Fruit fly (Drosophila melanogaster) whole organism, embryonic: ENCODE results near the gene cold.
A peak's percentile ranks its signal among the peaks of the same experiment; 100 is the strongest.

Experiments
- CG10431 ChIP-seq: fragments of 200-800 bp; sonication (Bioruptor generic); optimal IDR thresholded peaks from 3 replicates; lab custom pipeline; 2018; ENCODE audit warnings: missing biosample characterization, mild to moderate bottlenecking, missing genetic modification characterization
- CG11085 ChIP-seq: fragments of 200-800 bp; sonication (Bioruptor generic); IDR thresholded peaks from 2 replicates; pipeline ENCODE4 v1.3.6; 2022; ENCODE audit warnings: missing biosample characterization, missing genetic modification characterization
- CG11695 ChIP-seq: fragments of 200-800 bp; sonication (Bioruptor generic); IDR thresholded peaks from 3 replicates; pipeline ENCODE4 v1.3.6; 2022; ENCODE audit warnings: missing biosample characterization, missing genetic modification characterization
- CG12769 ChIP-seq: fragments of 200-800 bp; sonication (Bioruptor generic); optimal IDR thresholded peaks from 2 replicates; lab custom pipeline; 2019; ENCODE audit warnings: missing biosample characterization, mild to moderate bottlenecking, missing genetic modification characterization, moderate library complexity
- CG14441 ChIP-seq: fragments of 200-800 bp; sonication (Bioruptor generic); IDR thresholded peaks from 2 replicates; pipeline ENCODE4 v1.3.6; 2022; ENCODE audit warnings: missing biosample characterization, missing genetic modification characterization
- CG15479 ChIP-seq: fragments of 200-800 bp; sonication (Bioruptor generic); optimal IDR thresholded peaks from 3 replicates; lab custom pipeline; 2019; ENCODE audit warnings: missing biosample characterization, mild to moderate bottlenecking, missing genetic modification characterization, moderate library complexity
- CG1603 ChIP-seq: fragments of 200-800 bp; sonication (Bioruptor generic); optimal IDR thresholded peaks from 2 replicates; lab custom pipeline; 2019; ENCODE audit warnings: missing biosample characterization, mild to moderate bottlenecking, missing genetic modification characterization, moderate library complexity
- CG17186 ChIP-seq: fragments of 200-800 bp; sonication (Bioruptor generic); optimal IDR thresholded peaks from 3 replicates; lab custom pipeline; 2017; ENCODE audit warnings: missing biosample characterization, missing genetic modification reagents, missing genetic modification characterization
- CG2129 ChIP-seq: fragments of 200-800 bp; sonication (Bioruptor generic); IDR thresholded peaks from 2 replicates; pipeline ENCODE4 v1.3.6; 2022; ENCODE audit warnings: missing biosample characterization, missing genetic modification characterization; ENCODE audit not compliant: partially characterized antibody
- CG34422 ChIP-seq: fragments of 200-800 bp; sonication (Bioruptor generic); IDR thresholded peaks from 3 replicates; pipeline ENCODE4 v1.3.6; 2022; ENCODE audit warnings: missing biosample characterization, missing genetic modification characterization
- CG3726 ChIP-seq: fragments of 200-800 bp; sonication (Bioruptor generic); IDR thresholded peaks from 3 replicates; pipeline ENCODE4, ENCODE4 v1.3.6; 2022; ENCODE audit warnings: missing biosample characterization, missing genetic modification characterization
- CG4360 ChIP-seq: fragments of 200-800 bp; sonication (Bioruptor generic); IDR thresholded peaks from 2 replicates; pipeline ENCODE4 v1.3.6; 2022; ENCODE audit warnings: missing biosample characterization, missing genetic modification characterization
- CG5180 ChIP-seq: fragments of 200-800 bp; sonication (Bioruptor generic); optimal IDR thresholded peaks from 3 replicates; lab custom pipeline; 2017; ENCODE audit warnings: missing biosample characterization, missing genetic modification characterization, mild to moderate bottlenecking, moderate library complexity, missing genetic modification reagents
- CG6272 ChIP-seq: fragments of 200-800 bp; sonication (Bioruptor generic); IDR thresholded peaks from 2 replicates; pipeline ENCODE4 v1.3.6; 2022; ENCODE audit warnings: missing biosample characterization, missing genetic modification characterization
- CG7963 ChIP-seq: fragments of 200-800 bp; sonication (Bioruptor generic); IDR thresholded peaks from 3 replicates; pipeline ENCODE4 v1.3.6; 2022; ENCODE audit warnings: missing biosample characterization, missing genetic modification characterization; ENCODE audit not compliant: partially characterized antibody
- CG8281 ChIP-seq: fragments of 200-800 bp; sonication (Bioruptor generic); optimal IDR thresholded peaks from 2 replicates; lab custom pipeline; 2018; ENCODE audit warnings: missing biosample characterization, mild to moderate bottlenecking, missing genetic modification characterization, moderate library complexity
- CG8478 ChIP-seq: fragments of >200 bp; optimal IDR thresholded peaks from 2 replicates; lab custom pipeline; 2018
- CG9932 ChIP-seq: fragments of 200-800 bp; sonication (Bioruptor generic); IDR thresholded peaks from 2 replicates; pipeline ENCODE4 v1.3.6; 2022; ENCODE audit warnings: missing biosample characterization, missing genetic modification characterization
- CHES-1-like ChIP-seq: fragments of 200-800 bp; sonication (Bioruptor generic); optimal IDR thresholded peaks from 2 replicates; lab custom pipeline; 2016; ENCODE audit warnings: missing biosample characterization, missing genetic modification characterization
- HLH4C ChIP-seq: fragments of 200-800 bp; sonication (Bioruptor generic); IDR thresholded peaks from 3 replicates; pipeline ENCODE4 v1.3.6; 2022; ENCODE audit warnings: missing biosample characterization, missing genetic modification characterization; ENCODE audit not compliant: partially characterized antibody
- HLH54F ChIP-seq: fragments of 200-800 bp; sonication (Bioruptor generic); optimal IDR thresholded peaks from 3 replicates; lab custom pipeline; 2016; ENCODE audit warnings: missing biosample characterization, missing genetic modification characterization
- Hand ChIP-seq: fragments of 200-800 bp; sonication (Bioruptor generic); optimal IDR thresholded peaks from 2 replicates; lab custom pipeline; 2017; ENCODE audit warnings: mild to moderate bottlenecking, missing biosample characterization, missing genetic modification reagents, missing genetic modification characterization
- Myb ChIP-seq: fragments of 200-800 bp; sonication (Bioruptor generic); optimal IDR thresholded peaks from 2 replicates; lab custom pipeline; 2016; ENCODE audit warnings: missing biosample characterization, missing genetic modification characterization
- Neu2 ChIP-seq: fragments of 200-800 bp; sonication (Bioruptor generic); optimal IDR thresholded peaks from 3 replicates; lab custom pipeline; 2016; ENCODE audit warnings: missing biosample characterization, missing genetic modification characterization, borderline replicate concordance
- Poxn ChIP-seq: fragments of 200-800 bp; sonication (Bioruptor generic); IDR thresholded peaks from 2 replicates; pipeline ENCODE4 v1.3.6; 2022; ENCODE audit warnings: missing biosample characterization, missing genetic modification characterization
- Rfx ChIP-seq: fragments of 200-800 bp; sonication (Bioruptor generic); IDR thresholded peaks from 2 replicates; pipeline ENCODE4 v1.3.6; 2022; ENCODE audit warnings: missing biosample characterization, missing genetic modification characterization
- Sry-β ChIP-seq: fragments of 200-800 bp; sonication (Bioruptor generic); optimal IDR thresholded peaks from 2 replicates; lab custom pipeline; 2018; ENCODE audit warnings: missing biosample characterization, mild to moderate bottlenecking, missing genetic modification characterization, moderate library complexity
- Sry-δ ChIP-seq: fragments of 200-800 bp; sonication (Bioruptor generic); optimal IDR thresholded peaks from 2 replicates; lab custom pipeline; 2016; ENCODE audit warnings: missing biosample characterization, missing genetic modification characterization
- Taf1 ChIP-seq: fragments of 200-800 bp; sonication (Bioruptor generic); IDR thresholded peaks from 2 replicates; pipeline ENCODE4 v1.3.6; 2022; ENCODE audit warnings: missing biosample characterization, missing genetic modification characterization
- Xrp1 ChIP-seq: fragments of 200-800 bp; sonication (Bioruptor generic); IDR thresholded peaks from 2 replicates; pipeline ENCODE4 v1.3.6; 2022; ENCODE audit warnings: missing biosample characterization, missing genetic modification characterization
- bbx ChIP-seq: fragments of 200-800 bp; sonication (Bioruptor generic); IDR thresholded peaks from 2 replicates; pipeline ENCODE4 v1.3.6; 2022; ENCODE audit warnings: missing biosample characterization, missing genetic modification characterization; ENCODE audit not compliant: partially characterized antibody
- chif ChIP-seq, 2 experiments: fragments of 200-800 bp; sonication (Bioruptor generic); optimal IDR thresholded peaks; 3 replicates each; lab custom pipeline; 2016; ENCODE audit warnings: missing biosample characterization in 2 of 2, missing genetic modification characterization in 2 of 2
- ci ChIP-seq: fragments of 200-800 bp; sonication (Bioruptor generic); IDR thresholded peaks from 3 replicates; pipeline ENCODE4 v1.3.6; 2022; ENCODE audit warnings: missing biosample characterization, missing genetic modification characterization
- crp ChIP-seq, 2 experiments: fragments of 200-800 bp; sonication (Bioruptor generic); optimal IDR thresholded peaks; 2 replicates in 1 of 2; 3 replicates in 1 of 2; lab custom pipeline; 2017; ENCODE audit warnings: missing biosample characterization in 2 of 2, missing genetic modification characterization in 2 of 2, mild to moderate bottlenecking in 1 of 2, moderate library complexity in 1 of 2
- dm ChIP-seq: fragments of 200-800 bp; sonication (Bioruptor generic); optimal IDR thresholded peaks from 3 replicates; lab custom pipeline; 2016; ENCODE audit warnings: missing biosample characterization, missing genetic modification characterization
- dmrt11E ChIP-seq: fragments of 200-800 bp; sonication (Bioruptor generic); optimal IDR thresholded peaks from 3 replicates; lab custom pipeline; 2018; ENCODE audit warnings: missing biosample characterization, mild to moderate bottlenecking, missing genetic modification characterization, moderate library complexity
- h ChIP-seq: fragments of >200 bp; optimal IDR thresholded peaks from 2 replicates; lab custom pipeline; 2017
- hbn ChIP-seq: fragments of 200-800 bp; sonication (Bioruptor generic); IDR thresholded peaks from 2 replicates; pipeline ENCODE4 v1.3.6; 2022; ENCODE audit warnings: missing biosample characterization, missing genetic modification characterization; ENCODE audit not compliant: partially characterized antibody
- pb ChIP-seq: fragments of 200-800 bp; sonication (Bioruptor generic); optimal IDR thresholded peaks from 3 replicates; lab custom pipeline; 2016; ENCODE audit warnings: missing biosample characterization, missing genetic modification characterization
- pho ChIP-seq: fragments of 200-800 bp; sonication (Bioruptor generic); optimal IDR thresholded peaks from 2 replicates; lab custom pipeline; 2016; ENCODE audit warnings: missing biosample characterization, missing genetic modification characterization
- prd ChIP-seq, 3 experiments: fragments of >200 bp in 2 of 3; fragments of 200-800 bp in 1 of 3; sonication (Bioruptor generic) in 1 of 3; optimal IDR thresholded peaks in 2 of 3; IDR thresholded peaks in 1 of 3; 2 replicates in 2 of 3; 3 replicates in 1 of 3; pipeline versions ENCODE4 v1.3.6 to Lab custom; 2017 to 2022; ENCODE audit warnings: missing biosample characterization in 1 of 3, missing genetic modification characterization in 1 of 3
- sens ChIP-seq: fragments of 200-800 bp; sonication (Bioruptor generic); peaks from one replicate; lab custom pipeline; 2016; ENCODE audit warnings: missing biosample characterization, missing genetic modification characterization
- unc-4 ChIP-seq: fragments of 200-800 bp; sonication (Bioruptor generic); IDR thresholded peaks from 2 replicates; pipeline ENCODE4 v1.3.6; 2022; ENCODE audit warnings: missing biosample characterization, missing genetic modification characterization; ENCODE audit not compliant: partially characterized antibody
- unpg ChIP-seq: fragments of 200-800 bp; sonication (Bioruptor generic); optimal IDR thresholded peaks from 3 replicates; lab custom pipeline; 2018; ENCODE audit warnings: missing biosample characterization, mild to moderate bottlenecking, missing genetic modification characterization, moderate library complexity
- usp ChIP-seq: fragments of >200 bp; optimal IDR thresholded peaks from 2 replicates; lab custom pipeline; 2017; ENCODE audit warnings: missing biosample characterization, missing genetic modification characterization
- zen2 ChIP-seq: fragments of 200-800 bp; sonication (Bioruptor generic); IDR thresholded peaks from 3 replicates; pipeline ENCODE4 v1.3.6; 2022; ENCODE audit warnings: missing biosample characterization, missing genetic modification characterization; ENCODE audit not compliant: partially characterized antibody
- zfh2 ChIP-seq: fragments of 200-800 bp; sonication (Bioruptor generic); optimal IDR thresholded peaks from 2 replicates; lab custom pipeline; 2016; ENCODE audit warnings: missing biosample characterization, missing genetic modification characterization

Gene cold

DNA sequence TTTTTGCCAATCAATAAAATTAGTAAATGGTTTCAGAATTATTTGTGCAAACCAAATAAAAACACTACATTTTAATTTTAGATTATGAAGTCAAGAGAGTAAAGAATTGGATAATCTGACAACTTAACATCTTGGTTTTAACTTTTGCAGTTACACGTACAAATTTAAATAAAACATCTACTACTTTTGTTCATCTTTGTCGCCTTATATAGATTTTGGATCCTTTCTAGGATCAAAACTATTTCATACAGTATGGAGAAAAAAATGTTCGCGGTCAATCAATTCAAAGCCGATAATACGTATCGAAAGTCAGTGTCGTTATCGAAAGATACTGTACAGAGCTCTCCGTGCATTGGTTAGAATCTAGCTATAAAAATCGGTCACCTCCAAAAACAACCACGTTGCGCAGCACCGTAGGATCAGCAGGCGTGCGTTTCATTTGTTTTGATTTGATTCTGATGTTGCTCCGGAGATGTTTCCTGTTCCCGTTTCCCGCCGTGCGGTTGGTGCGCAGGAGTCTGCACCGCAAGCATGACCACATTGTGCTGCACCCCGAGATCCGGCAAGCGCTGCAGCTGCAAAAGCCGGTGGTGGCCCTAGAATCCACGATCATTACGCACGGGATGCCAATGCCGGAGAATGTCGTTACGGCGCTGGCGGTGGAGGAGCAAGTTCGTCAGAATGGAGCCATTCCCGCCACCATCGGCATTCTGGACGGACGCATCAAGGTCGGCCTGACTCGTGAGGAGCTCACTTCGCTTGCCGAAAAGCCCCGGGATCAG is 10.1 kb upstream of the cold start, which contains the start of the genes uncNacbeta and CG2794 (continued):
- TF ChIP-seq unc-4 (GFP tag; lab: Robert Waterston, UW) (peak; percentile 63), Rfx (GFP tag; lab: Robert Waterston, UW) (peak; percentile 55), CG14441 (GFP tag; lab: Robert Waterston, UW) (no peak), CG9932 (GFP tag; lab: Robert Waterston, UW) (peak; percentile 55; the same call in 1 of the 2 replicates), CG34422 (peak; percentile 48; the same call in 1 of the 3 replicates), Neu2 (no peak), CG8281 (tag; lab: Kevin White, UChicago) (no peak), CHES-1-like (peak; percentile 27), unpg (GFP tag; lab: Kevin White, UChicago) (no peak), Poxn (GFP tag; lab: Robert Waterston, UW) (no peak), Sry-β (GFP tag; lab: Kevin White, UChicago) (peak; percentile 99), CG7963 (GFP tag; lab: Robert Waterston, UW) (peak; percentile 79), Myb (GFP tag; lab: Kevin White, UChicago) (peak; percentile 37), hbn (GFP tag; lab: Robert Waterston, UW) (peak; percentile 56), CG8478 (lab: Kevin White, UChicago) (no peak), sens (GFP tag; lab: Kevin White, UChicago) (peak; percentile 70), CG6272 (0 out of 2 replicates have a peak, but pooled peaks have one; percentile 22), Taf1 (GFP tag; lab: Robert Waterston, UW) (0 out of 2 replicates have a peak, but pooled peaks have one; percentile 16), zen2 (peak; percentile 54; the same call in 2 of the 3 replicates), CG5180 (GFP tag; lab: Kevin White, UChicago) (peak; percentile 12), HLH54F (GFP tag; lab: Kevin White, UChicago) (peak; percentile 15), ci (GFP tag; lab: Robert Waterston, UW) (0 out of 3 replicates have a peak, but pooled peaks have one; percentile 23), pho (GFP tag; lab: Kevin White, UChicago) (no peak), pb (GFP tag; lab: Kevin White, UChicago) (no peak), Hand (GFP tag; lab: Kevin White, UChicago) (no peak), CG1603 (tag; lab: Kevin White, UChicago) (peak; percentile 70), CG15479 (peak; percentile 32), CG17186 (GFP tag; lab: Kevin White, UChicago) (peak; percentile 20), prd (optimal IDR thresholded peaks at IDR 0.05; lab: Kevin White, UChicago) (no peak), prd (GFP tag; IDR thresholded peaks at IDR 0.05; lab: Robert Waterston, UW) (0 out of 3 replicates have a peak, but pooled peaks have one; percentile 18), CG11695 (GFP tag; lab: Robert Waterston, UW) (no peak), CG11085 (GFP tag; lab: Robert Waterston, UW) (no peak), zfh2 (peak; percentile 26), h (no peak), crp (GFP tag; optimal IDR thresholded peaks at IDR 0.05; lab: Kevin White, UChicago) (peak in 1 of 2 experiments; percentile 61), Xrp1 (GFP tag; lab: Robert Waterston, UW) (peak; percentile 18; the same call in 1 of the 2 replicates), CG12769 (tag; lab: Kevin White, UChicago) (no peak), Sry-δ (GFP tag; lab: Kevin White, UChicago) (peak; percentile 78), CG3726 (no peak), CG4360 (GFP tag; lab: Robert Waterston, UW) (no peak), CG2129 (GFP tag; lab: Robert Waterston, UW) (peak; percentile 26; the same call in 1 of the 2 replicates), HLH4C (GFP tag; lab: Robert Waterston, UW) (peak; percentile 83), bbx (GFP tag; lab: Robert Waterston, UW) (peak; percentile 79), dmrt11E (tag; lab: Kevin White, UChicago) (no peak), CG10431 (GFP tag; lab: Kevin White, UChicago) (no peak), chif (GFP tag; optimal IDR thresholded peaks at IDR 0.05; lab: Kevin White, UChicago) (no peak), dm (GFP tag; lab: Kevin White, UChicago) (peak; percentile 77), usp (no peak)
